Worm (Caenorhabditis elegans) whole organism, young adult: ENCODE results near the gene kel-3.
A peak's percentile ranks its signal among the peaks of the same experiment; 100 is the strongest.

ENCODE experiments used
- B0019.2 ChIP-seq: fragments of 200-800 bp; sonication (Bioruptor generic); conservative IDR thresholded peaks from 2 replicates; pipeline ENCODE4 v1.3.6; 2022; ENCODE audit warnings: missing genetic modification reagents, missing genetic modification characterization, missing compliant biosample characterization
- B0336.3 ChIP-seq: fragments of 200-800 bp; sonication (Bioruptor generic); IDR thresholded peaks from 2 replicates; pipeline ENCODE4 v1.3.6; 2022; ENCODE audit warnings: missing genetic modification characterization, missing compliant biosample characterization
- C06A6.2 ChIP-seq: fragments of 200-800 bp; sonication (Bioruptor generic); conservative IDR thresholded peaks from 2 replicates; pipeline ENCODE4 v1.3.6; 2022; ENCODE audit warnings: missing genetic modification characterization, missing compliant biosample characterization
- F22D6.2 ChIP-seq: sonication (generic microtip); optimal IDR thresholded peaks from 2 replicates; lab custom pipeline; 2016; ENCODE audit warnings: mild to moderate bottlenecking, missing genetic modification characterization, missing compliant biosample characterization
- F33H1.4 ChIP-seq: fragments of 200-800 bp; sonication (Bioruptor generic); IDR thresholded peaks from 2 replicates; pipeline ENCODE4 v1.3.6; 2022; ENCODE audit warnings: missing genetic modification reagents, missing genetic modification characterization, missing compliant biosample characterization
- F37B4.10 ChIP-seq: fragments of 200-800 bp; sonication (Bioruptor generic); IDR thresholded peaks from 2 replicates; pipeline ENCODE4 v1.3.6; 2022; ENCODE audit warnings: missing genetic modification characterization, missing compliant biosample characterization
- F49E8.2 ChIP-seq: sonication (generic microtip); optimal IDR thresholded peaks from 3 replicates; lab custom pipeline; 2017; ENCODE audit warnings: missing genetic modification characterization, mild to moderate bottlenecking, missing compliant biosample characterization, antibody characterized with exemption, moderate library complexity; ENCODE audit not compliant: insufficient read depth
- F57A8.1 ChIP-seq: fragments of 200-800 bp; sonication (Bioruptor generic); optimal IDR thresholded peaks from 2 replicates; lab custom pipeline; 2018; ENCODE audit warnings: mild to moderate bottlenecking, missing genetic modification characterization, moderate library complexity, missing compliant biosample characterization
- K12H6.12 ChIP-seq: fragments of 200-800 bp; sonication (Bioruptor generic); optimal IDR thresholded peaks from 2 replicates; lab custom pipeline; 2018; ENCODE audit warnings: mild to moderate bottlenecking, missing genetic modification characterization, missing compliant biosample characterization
- T26A5.8 ChIP-seq: sonication (generic microtip); optimal IDR thresholded peaks from 2 replicates; lab custom pipeline; 2016; ENCODE audit warnings: missing genetic modification characterization, missing compliant biosample characterization
- Y53F4B.3 ChIP-seq: fragments of 200-800 bp; sonication (Bioruptor generic); IDR thresholded peaks from 2 replicates; pipeline ENCODE4 v1.3.6; 2022; ENCODE audit warnings: missing genetic modification reagents, missing genetic modification characterization, missing compliant biosample characterization
- Y53G8AR.9 ChIP-seq: fragments of 200-800 bp; sonication (Bioruptor generic); conservative IDR thresholded peaks from 2 replicates; pipeline ENCODE4 v1.3.6; 2022; ENCODE audit warnings: missing genetic modification reagents, missing genetic modification characterization, missing compliant biosample characterization
- Y67H2A.10 ChIP-seq: fragments of 200-800 bp; sonication (Bioruptor generic); conservative IDR thresholded peaks from 2 replicates; pipeline ENCODE4 v1.3.6; 2022; ENCODE audit warnings: missing genetic modification reagents, missing genetic modification characterization, missing compliant biosample characterization
- Y79H2A.3 ChIP-seq: fragments of 200-800 bp; sonication (Bioruptor generic); conservative IDR thresholded peaks from 2 replicates; pipeline ENCODE4 v1.3.6; 2022; ENCODE audit warnings: missing genetic modification reagents, missing genetic modification characterization, missing compliant biosample characterization
- ZK185.1 ChIP-seq: sonication (generic microtip); optimal IDR thresholded peaks from 2 replicates; lab custom pipeline; 2016; ENCODE audit warnings: mild to moderate bottlenecking, missing genetic modification characterization, missing compliant biosample characterization; ENCODE audit not compliant: poor library complexity, severe bottlenecking
- aptf-3 ChIP-seq: fragments of 200-800 bp; sonication (Bioruptor generic); IDR thresholded peaks from 2 replicates; pipeline ENCODE4 v1.3.6; 2022; ENCODE audit warnings: missing genetic modification characterization, missing compliant biosample characterization
- athp-1 ChIP-seq: sonication (generic microtip); optimal IDR thresholded peaks from 2 replicates; lab custom pipeline; 2017; ENCODE audit warnings: mild to moderate bottlenecking, missing genetic modification characterization, missing compliant biosample characterization
- attf-3 ChIP-seq: fragments of 200-800 bp; sonication (Bioruptor generic); conservative IDR thresholded peaks from 2 replicates; pipeline ENCODE4 v1.3.6; 2022; ENCODE audit warnings: missing genetic modification reagents, missing genetic modification characterization, missing compliant biosample characterization
- attf-6 ChIP-seq: fragments of 200-800 bp; sonication (Bioruptor generic); IDR thresholded peaks from 2 replicates; pipeline ENCODE4 v1.3.6; 2022; ENCODE audit warnings: missing genetic modification reagents, missing genetic modification characterization, missing compliant biosample characterization
- bed-2 ChIP-seq: fragments of 200-800 bp; sonication (Bioruptor generic); IDR thresholded peaks from 2 replicates; pipeline ENCODE4 v1.3.6; 2022; ENCODE audit warnings: missing genetic modification reagents, missing genetic modification characterization, missing compliant biosample characterization
- ceh-100 ChIP-seq: fragments of 200-800 bp; sonication (Bioruptor generic); IDR thresholded peaks from 2 replicates; pipeline ENCODE4 v1.3.6; 2022; ENCODE audit warnings: missing genetic modification reagents, missing genetic modification characterization, missing compliant biosample characterization
- ceh-40 ChIP-seq: fragments of 200-800 bp; sonication (Bioruptor generic); IDR thresholded peaks from 2 replicates; pipeline ENCODE4 v1.3.6; 2022; ENCODE audit warnings: missing genetic modification characterization, missing compliant biosample characterization
- ceh-91 ChIP-seq: fragments of 200-800 bp; sonication (Bioruptor generic); IDR thresholded peaks from 2 replicates; pipeline ENCODE4 v1.3.6; 2022; ENCODE audit warnings: missing genetic modification reagents, missing genetic modification characterization, missing compliant biosample characterization
- dpl-1 ChIP-seq: fragments of 150-350 bp; optimal IDR thresholded peaks from 2 replicates; lab custom pipeline; 2014; ENCODE audit warnings: missing biosample characterization, missing genetic modification reagents, missing genetic modification characterization
- egl-18 ChIP-seq: fragments of 200-800 bp; sonication (Bioruptor generic); IDR thresholded peaks from 2 replicates; pipeline ENCODE4 v1.3.6; 2022; ENCODE audit warnings: missing genetic modification reagents, missing genetic modification characterization, missing compliant biosample characterization
- egl-44 ChIP-seq: fragments of 200-800 bp; sonication (Bioruptor generic); IDR thresholded peaks from 2 replicates; pipeline ENCODE4 v1.3.6; 2022; ENCODE audit warnings: missing genetic modification reagents, missing genetic modification characterization, missing compliant biosample characterization
- egrh-3 ChIP-seq: fragments of 200-800 bp; sonication (Bioruptor generic); IDR thresholded peaks from 2 replicates; pipeline ENCODE4 v1.3.6; 2022; ENCODE audit warnings: missing genetic modification reagents, missing genetic modification characterization, missing compliant biosample characterization
- him-1 ChIP-seq: sonication (generic microtip); optimal IDR thresholded peaks from 2 replicates; lab custom pipeline; 2016; ENCODE audit warnings: missing genotype, missing genetic modification reagents, missing genetic modification characterization, missing compliant biosample characterization
- hmg-20 ChIP-seq: fragments of 200-800 bp; sonication (Bioruptor generic); IDR thresholded peaks from 2 replicates; pipeline ENCODE4 v1.3.6; 2022; ENCODE audit warnings: missing genetic modification reagents, missing genetic modification characterization, missing compliant biosample characterization
- lin-26 ChIP-seq: fragments of 200-800 bp; sonication (Bioruptor generic); IDR thresholded peaks from 2 replicates; pipeline ENCODE4 v1.3.6; 2022; ENCODE audit warnings: missing genetic modification reagents, missing genetic modification characterization, missing compliant biosample characterization
- lin-54 ChIP-seq: fragments of 200-800 bp; sonication (Bioruptor generic); optimal IDR thresholded peaks from 2 replicates; lab custom pipeline; 2018; ENCODE audit warnings: mild to moderate bottlenecking, missing genetic modification characterization, missing compliant biosample characterization
- lir-1 ChIP-seq: fragments of 200-800 bp; sonication (Bioruptor generic); conservative IDR thresholded peaks from 2 replicates; pipeline ENCODE4 v1.3.6; 2022; ENCODE audit warnings: missing genetic modification reagents, missing genetic modification characterization, missing compliant biosample characterization
- madf-3 ChIP-seq: fragments of 200-800 bp; sonication (Bioruptor generic); IDR thresholded peaks from 2 replicates; pipeline ENCODE4 v1.3.6; 2022; ENCODE audit warnings: missing genetic modification reagents, missing genetic modification characterization, missing compliant biosample characterization
- madf-6 ChIP-seq: fragments of 200-800 bp; sonication (Bioruptor generic); IDR thresholded peaks from 2 replicates; pipeline ENCODE4 v1.3.6; 2022; ENCODE audit warnings: missing genetic modification reagents, missing genetic modification characterization, missing compliant biosample characterization
- madf-8 ChIP-seq: fragments of 200-800 bp; sonication (Bioruptor generic); conservative IDR thresholded peaks from 2 replicates; pipeline ENCODE4 v1.3.6; 2022; ENCODE audit warnings: missing genetic modification reagents, missing genetic modification characterization, missing compliant biosample characterization
- mcd-1 ChIP-seq: fragments of 200-800 bp; sonication (Bioruptor generic); IDR thresholded peaks from 2 replicates; pipeline ENCODE4 v1.3.6; 2022; ENCODE audit warnings: missing genetic modification reagents, missing genetic modification characterization, missing compliant biosample characterization
- mxl-1 ChIP-seq: sonication (generic microtip); optimal IDR thresholded peaks from 2 replicates; lab custom pipeline; 2016; ENCODE audit warnings: missing genetic modification characterization, missing compliant biosample characterization
- nfya-1 ChIP-seq: sonication (generic microtip); optimal IDR thresholded peaks from 2 replicates; lab custom pipeline; 2017; ENCODE audit warnings: antibody characterized with exemption, missing compliant biosample characterization, missing genetic modification characterization, borderline replicate concordance; ENCODE audit not compliant: insufficient read depth
- nfyb-1 ChIP-seq: fragments of 200-800 bp; sonication (Bioruptor generic); IDR thresholded peaks from 2 replicates; pipeline ENCODE4 v1.3.6; 2022; ENCODE audit warnings: missing genetic modification reagents, missing genetic modification characterization, missing compliant biosample characterization
- nhr-120 ChIP-seq: fragments of 200-800 bp; sonication (Bioruptor generic); IDR thresholded peaks from 2 replicates; pipeline ENCODE4 v1.3.6; 2022; ENCODE audit warnings: missing genetic modification characterization, missing compliant biosample characterization
- pha-4 ChIP-seq: fragments of 150-350 bp; sonication (generic microtip); optimal IDR thresholded peaks from 2 replicates; lab custom pipeline; 2014; ENCODE audit warnings: missing biosample characterization, missing genetic modification reagents, missing genetic modification characterization
- rec-8 ChIP-seq, 2 experiments: sonication (generic microtip); optimal IDR thresholded peaks; 2 replicates each; lab custom pipeline; 2016; ENCODE audit warnings: mild to moderate bottlenecking in 2 of 2, missing genetic modification characterization in 2 of 2, missing genetic modification reagents in 2 of 2, missing genotype in 2 of 2, missing biosample characterization in 1 of 2, missing compliant biosample characterization in 1 of 2, moderate library complexity in 1 of 2
- sea-2 ChIP-seq: fragments of 200-800 bp; sonication (Bioruptor generic); IDR thresholded peaks from 2 replicates; pipeline ENCODE4 v1.3.6; 2022; ENCODE audit warnings: missing genetic modification characterization, missing compliant biosample characterization
- xnd-1 ChIP-seq: sonication (generic microtip); optimal IDR thresholded peaks from 2 replicates; lab custom pipeline; 2016; ENCODE audit warnings: missing genotype, missing genetic modification reagents, missing genetic modification characterization, missing compliant biosample characterization
- ztf-18 ChIP-seq: sonication (generic microtip); optimal IDR thresholded peaks from 2 replicates; lab custom pipeline; 2016; ENCODE audit warnings: missing genotype, mild to moderate bottlenecking, missing genetic modification characterization, missing compliant biosample characterization
- ztf-25 ChIP-seq: fragments of 200-800 bp; sonication (Bioruptor generic); IDR thresholded peaks from 2 replicates; pipeline ENCODE4 v1.3.6; 2022; ENCODE audit warnings: missing genetic modification reagents, missing genetic modification characterization, missing compliant biosample characterization
- ztf-26 ChIP-seq: sonication (generic microtip); optimal IDR thresholded peaks from 2 replicates; lab custom pipeline; 2017; ENCODE audit warnings: missing genetic modification characterization, missing compliant biosample characterization

Gene kel-3

ce11 chrIII:13462965-13463783 is 1.4 kb upstream of the kel-3 start, which contains the start of gene ant-1.1 (continued):
- TF ChIP-seq F22D6.2 (tag; lab: Kevin White, UChicago) (peak; percentile 1), attf-6 (GFP tag; lab: Robert Waterston, UW) (no peak), Y53G8AR.9 (GFP tag; lab: Robert Waterston, UW) (peak; percentile 95), F37B4.10 (GFP tag; lab: Robert Waterston, UW) (no peak), hmg-20 (GFP tag; lab: Robert Waterston, UW) (peak; percentile 68), ceh-100 (GFP tag; lab: Robert Waterston, UW) (peak; percentile 74), aptf-3 (GFP tag; lab: Robert Waterston, UW) (peak; percentile 61; the same call in 1 of the 2 replicates), egl-18 (no peak), rec-8 (tag; optimal IDR thresholded peaks at IDR 0.05; lab: Kevin White, UChicago) (no peak), ztf-18 (tag; lab: Kevin White, UChicago) (peak; percentile 87), pha-4 (no peak), F57A8.1 (GFP tag; lab: Kevin White, UChicago) (no peak), mxl-1 (tag; lab: Kevin White, UChicago) (no peak), F33H1.4 (GFP tag; lab: Robert Waterston, UW) (peak; percentile 99), mcd-1 (GFP tag; lab: Robert Waterston, UW) (peak; percentile 94), lin-54 (GFP tag; lab: Kevin White, UChicago) (peak; percentile 99), T26A5.8 (tag; lab: Kevin White, UChicago) (no peak), F49E8.2 (tag; lab: Kevin White, UChicago) (peak; percentile 10), attf-3 (GFP tag; lab: Robert Waterston, UW) (peak; percentile 53; the same call in 1 of the 2 replicates), madf-3 (GFP tag; lab: Robert Waterston, UW) (peak; percentile 91), Y53F4B.3 (peak; percentile 63), him-1 (tag; lab: Kevin White, UChicago) (no peak), ceh-91 (GFP tag; lab: Robert Waterston, UW) (peak; percentile 78), ZK185.1 (tag; lab: Kevin White, UChicago) (peak; percentile 85), madf-8 (GFP tag; lab: Robert Waterston, UW) (peak; percentile 29; the same call in 1 of the 2 replicates), ztf-25 (GFP tag; lab: Robert Waterston, UW) (0 out of 2 replicates have a peak, but pooled peaks have one; percentile 24), bed-2 (GFP tag; lab: Robert Waterston, UW) (no peak), C06A6.2 (GFP tag; lab: Robert Waterston, UW) (peak; percentile 81), lin-26 (peak; percentile 69; the same call in 1 of the 2 replicates), madf-6 (peak; percentile 85), B0336.3 (GFP tag; lab: Robert Waterston, UW) (peak; percentile 72; the same call in 1 of the 2 replicates), lir-1 (peak; percentile 88), athp-1 (peak; percentile 81), dpl-1 (GFP tag; lab: Kevin White, UChicago) (peak; percentile 86), egrh-3 (GFP tag; lab: Robert Waterston, UW) (peak; percentile 88), Y67H2A.10 (GFP tag; lab: Robert Waterston, UW) (peak; percentile 84), Y79H2A.3 (GFP tag; lab: Robert Waterston, UW) (no peak), B0019.2 (GFP tag; lab: Robert Waterston, UW) (0 out of 2 replicates have a peak, but pooled peaks have one; percentile 4), xnd-1 (tag; lab: Kevin White, UChicago) (peak; percentile 45), nfyb-1 (peak; percentile 95), ztf-26 (tag; lab: Kevin White, UChicago) (peak; percentile 85), nfya-1 (tag; lab: Kevin White, UChicago) (no peak), ceh-40 (no peak), egl-44 (GFP tag; lab: Robert Waterston, UW) (no peak), sea-2 (no peak), K12H6.12 (tag; lab: Kevin White, UChicago) (peak; percentile 85), nhr-120 (GFP tag; lab: Robert Waterston, UW) (no peak)
